Worm (Caenorhabditis elegans) whole organism, L1 larva: ENCODE results near the gene T01C4.8.
A peak's percentile ranks its signal among the peaks of the same experiment; 100 is the strongest.

ENCODE experiments used
- F16B12.6 ChIP-seq: fragments of 150-350 bp; optimal IDR thresholded peaks from 2 replicates; lab custom pipeline; 2014; ENCODE audit warnings: missing biosample characterization, missing genetic modification characterization
- Y116A8C.19 ChIP-seq: sonication (generic microtip); optimal IDR thresholded peaks from 2 replicates; lab custom pipeline; 2016; ENCODE audit warnings: missing compliant biosample characterization, missing genetic modification characterization, borderline replicate concordance
- alr-1 ChIP-seq: fragments of 200-800 bp; sonication (Bioruptor generic); optimal IDR thresholded peaks from 2 replicates; lab custom pipeline; 2018; ENCODE audit warnings: borderline replicate concordance, mild to moderate bottlenecking, missing genetic modification characterization, missing compliant biosample characterization
- aly-2 ChIP-seq: fragments of 150-350 bp; optimal IDR thresholded peaks from 2 replicates; lab custom pipeline; 2014; ENCODE audit warnings: missing biosample characterization, missing genetic modification characterization
- ama-1 ChIP-seq: fragments of 150-350 bp; optimal IDR thresholded peaks from 2 replicates; lab custom pipeline; 2014
- ceh-90 ChIP-seq: sonication (generic microtip); optimal IDR thresholded peaks from 2 replicates; lab custom pipeline; 2016; ENCODE audit warnings: missing genetic modification characterization, missing compliant biosample characterization
- dsc-1 ChIP-seq: sonication (generic microtip); optimal IDR thresholded peaks from 2 replicates; lab custom pipeline; 2016; ENCODE audit warnings: mild to moderate bottlenecking, missing genetic modification characterization, missing compliant biosample characterization
- efl-1 ChIP-seq, 4 experiments: fragments of 150-350 bp; optimal IDR thresholded peaks in 3 of 4; peaks in 1 of 4; 1 replicate in 1 of 4; 2 replicates in 3 of 4; lab custom pipeline; 2014; ENCODE audit warnings: missing biosample characterization in 2 of 4, missing genetic modification characterization in 2 of 4, missing genetic modification reagents in 2 of 4
- egl-13 ChIP-seq: sonication (generic microtip); optimal IDR thresholded peaks from 2 replicates; lab custom pipeline; 2016; ENCODE audit warnings: missing genotype, missing genetic modification reagents, missing genetic modification characterization, missing compliant biosample characterization
- egl-27 ChIP-seq, 2 experiments: fragments of 150-350 bp in 1 of 2; sonication (generic microtip); optimal IDR thresholded peaks; 3 replicates each; lab custom pipeline; 2017 to 2018; ENCODE audit warnings: missing biosample characterization in 2 of 2, missing genetic modification characterization in 2 of 2, missing genetic modification reagents in 2 of 2
- elt-2 ChIP-seq: sonication (generic microtip); optimal IDR thresholded peaks from 2 replicates; lab custom pipeline; 2016; ENCODE audit warnings: missing genetic modification characterization, mild to moderate bottlenecking, inconsistent platforms, missing compliant biosample characterization, missing genetic modification reagents
- elt-3 ChIP-seq, 6 experiments: fragments of 150-350 bp in 1 of 6; sonication (generic microtip); optimal IDR thresholded peaks; 2 replicates each; lab custom pipeline; 2017 to 2018; ENCODE audit warnings: missing biosample characterization in 6 of 6, missing genetic modification characterization in 6 of 6, inconsistent platforms in 1 of 6
- fkh-10 ChIP-seq: sonication (generic microtip); optimal IDR thresholded peaks from 2 replicates; lab custom pipeline; 2017; ENCODE audit warnings: missing biosample characterization, missing genetic modification reagents, missing genetic modification characterization
- fkh-4 ChIP-seq: sonication (generic microtip); optimal IDR thresholded peaks from 2 replicates; lab custom pipeline; 2016; ENCODE audit warnings: missing compliant biosample characterization, missing genetic modification characterization, borderline replicate concordance
- grh-1 ChIP-seq: fragments of 200-800 bp; sonication (Bioruptor generic); IDR thresholded peaks from 2 replicates; pipeline ENCODE4 v1.3.6; 2022; ENCODE audit warnings: missing genetic modification reagents, missing genetic modification characterization, missing compliant biosample characterization
- hlh-17 ChIP-seq: fragments of 200-800 bp; sonication (Bioruptor generic); optimal IDR thresholded peaks from 2 replicates; lab custom pipeline; 2018; ENCODE audit warnings: missing genetic modification characterization, mild to moderate bottlenecking, missing compliant biosample characterization, moderate library complexity, borderline replicate concordance
- isw-1 ChIP-seq: fragments of 200-800 bp; sonication (Bioruptor generic); IDR thresholded peaks from 2 replicates; pipeline ENCODE4 v1.3.6; 2022; ENCODE audit warnings: missing genetic modification characterization, missing compliant biosample characterization
- jun-1 ChIP-seq: fragments of 150-350 bp; optimal IDR thresholded peaks from 2 replicates; lab custom pipeline; 2014; ENCODE audit warnings: missing biosample characterization, missing genetic modification reagents, missing genetic modification characterization
- lin-14 ChIP-seq: fragments of 200-800 bp; sonication (Bioruptor generic); optimal IDR thresholded peaks from 2 replicates; lab custom pipeline; 2018; ENCODE audit warnings: mild to moderate bottlenecking, missing genetic modification characterization, moderate library complexity, missing compliant biosample characterization
- lin-39 ChIP-seq: fragments of 150-350 bp; optimal IDR thresholded peaks from 2 replicates; lab custom pipeline; 2014; ENCODE audit warnings: missing biosample characterization, missing genetic modification reagents, missing genetic modification characterization
- lir-3 ChIP-seq: sonication (generic microtip); optimal IDR thresholded peaks from 2 replicates; lab custom pipeline; 2016; ENCODE audit warnings: mild to moderate bottlenecking, missing genetic modification characterization, moderate library complexity, missing compliant biosample characterization; ENCODE audit not compliant: poor library complexity
- lsy-2 ChIP-seq, 2 experiments: fragments of 150-350 bp; optimal IDR thresholded peaks; 2 replicates each; lab custom pipeline; 2014; ENCODE audit warnings: missing biosample characterization in 2 of 2, missing genetic modification characterization in 2 of 2
- mdl-1 ChIP-seq, 2 experiments: fragments of 150-350 bp; optimal IDR thresholded peaks; 2 replicates each; lab custom pipeline; 2014 to 2017; ENCODE audit warnings: missing biosample characterization in 2 of 2, missing genetic modification characterization in 2 of 2, inconsistent platforms in 1 of 2
- mep-1 ChIP-seq: fragments of 150-350 bp; optimal IDR thresholded peaks from 2 replicates; lab custom pipeline; 2014; ENCODE audit warnings: missing biosample characterization, missing genetic modification characterization
- nhr-12 ChIP-seq: sonication (generic microtip); optimal IDR thresholded peaks from 2 replicates; lab custom pipeline; 2017; ENCODE audit warnings: missing biosample characterization, missing genetic modification characterization
- nhr-20 ChIP-seq: sonication (generic microtip); optimal IDR thresholded peaks from 2 replicates; lab custom pipeline; 2016; ENCODE audit warnings: mild to moderate bottlenecking, missing genetic modification characterization, missing compliant biosample characterization
- nhr-28 ChIP-seq: fragments of 150-350 bp; optimal IDR thresholded peaks from 2 replicates; lab custom pipeline; 2014; ENCODE audit warnings: missing biosample characterization, missing genetic modification characterization
- nhr-71 ChIP-seq: sonication (generic microtip); optimal IDR thresholded peaks from 2 replicates; lab custom pipeline; 2016; ENCODE audit warnings: mild to moderate bottlenecking, missing genetic modification characterization, moderate library complexity, missing compliant biosample characterization
- nhr-84 ChIP-seq: sonication (generic microtip); optimal IDR thresholded peaks from 2 replicates; lab custom pipeline; 2017; ENCODE audit warnings: missing biosample characterization, missing genetic modification characterization
- nhr-85 ChIP-seq: sonication (generic microtip); peaks from one replicate; lab custom pipeline; 2016; ENCODE audit warnings: missing genetic modification characterization, inconsistent platforms, missing compliant biosample characterization
- sptf-1 ChIP-seq: fragments of 150-350 bp; optimal IDR thresholded peaks from 2 replicates; lab custom pipeline; 2014; ENCODE audit warnings: missing biosample characterization, missing genetic modification characterization
- vab-15 ChIP-seq: sonication (generic microtip); optimal IDR thresholded peaks from 2 replicates; lab custom pipeline; 2017; ENCODE audit warnings: missing genotype, mild to moderate bottlenecking, missing genetic modification characterization, missing compliant biosample characterization
- zip-4 ChIP-seq: fragments of 200-800 bp; sonication (Bioruptor generic); optimal IDR thresholded peaks from 2 replicates; lab custom pipeline; 2018; ENCODE audit warnings: mild to moderate bottlenecking, missing genetic modification characterization, moderate library complexity, missing compliant biosample characterization

The T01C4.8 gene

ce11 chrV:7111276-7111675 lies 18.1 kb downstream of the T01C4.8 start (continued):
- TF ChIP-seq lsy-2 (tag; optimal IDR thresholded peaks at IDR 0.05; lab: Kevin White, UChicago) = peak in 1 of 2 experiments; percentile 23
- TF ChIP-seq, all 84 proteins: peak for 7

DNA sequence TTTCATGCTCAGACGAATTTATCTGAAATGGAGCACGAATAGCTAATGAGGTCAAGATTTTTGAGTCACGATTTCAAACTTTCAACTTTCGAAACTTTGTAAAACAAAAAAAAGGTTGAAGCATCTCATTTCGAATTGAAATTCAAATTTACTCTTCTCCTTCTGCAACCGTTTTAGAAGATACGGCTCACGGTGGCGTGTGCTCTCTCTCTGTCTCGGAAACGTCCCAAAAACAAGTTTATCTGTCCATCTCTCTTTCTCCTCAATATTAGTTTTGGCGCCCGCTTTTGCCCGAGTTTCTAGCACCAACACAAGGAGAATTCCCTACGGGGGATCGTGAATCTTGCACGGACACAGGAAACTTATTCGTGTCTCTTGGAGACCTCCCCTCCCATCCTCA lies 19.0 kb downstream of the T01C4.8 start:
- TF ChIP-seq fkh-10 = peak; percentile 55
- TF ChIP-seq mdl-1 (tag; optimal IDR thresholded peaks at IDR 0.05; lab: Kevin White, UChicago) = no peak
- no peak for TF ChIP-seq jun-1 (tag; lab: Kevin White, UChicago)
- no peak for TF ChIP-seq nhr-12 (tag; lab: Kevin White, UChicago)
- no peak for TF ChIP-seq zip-4 (GFP tag; lab: Kevin White, UChicago)
- peak; percentile 26 for TF ChIP-seq lin-14 (GFP tag; lab: Kevin White, UChicago)
- no peak for TF ChIP-seq egl-13 (tag; lab: Kevin White, UChicago)

- no peak for TF ChIP-seq mep-1 (tag; lab: Kevin White, UChicago)
- no peak for TF ChIP-seq lir-3 (tag; lab: Kevin White, UChicago)
- TF ChIP-seq isw-1 (GFP tag; lab: Robert Waterston, UW) = no peak
- TF ChIP-seq aly-2 (tag; lab: Kevin White, UChicago) = no peak
- TF ChIP-seq ceh-90 (tag; lab: Kevin White, UChicago) = no peak
- peak; percentile 60 for TF ChIP-seq fkh-10
- peak; percentile 44 for TF ChIP-seq lin-14 (GFP tag; lab: Kevin White, UChicago)
- TF ChIP-seq, all 84 proteins: peak for 2
Measured at ce11 chrV:7106499-7107152, 22.7 kb downstream of the T01C4.8 start.

- no peak for TF ChIP-seq nhr-84 (tag; lab: Kevin White, UChicago)
- TF ChIP-seq ama-1 (lab: Kevin White, UChicago) = no peak
- TF ChIP-seq grh-1 (GFP tag; lab: Robert Waterston, UW) = no peak
- TF ChIP-seq, all 84 proteins: peak for 0
Measured at ce11 chrV:7103247-7103646, 26.1 kb downstream of the T01C4.8 start, which contains the start of gene odr-2. TSS of gene odr-2 (plus strand) at chrV:7103547.

DNA sequence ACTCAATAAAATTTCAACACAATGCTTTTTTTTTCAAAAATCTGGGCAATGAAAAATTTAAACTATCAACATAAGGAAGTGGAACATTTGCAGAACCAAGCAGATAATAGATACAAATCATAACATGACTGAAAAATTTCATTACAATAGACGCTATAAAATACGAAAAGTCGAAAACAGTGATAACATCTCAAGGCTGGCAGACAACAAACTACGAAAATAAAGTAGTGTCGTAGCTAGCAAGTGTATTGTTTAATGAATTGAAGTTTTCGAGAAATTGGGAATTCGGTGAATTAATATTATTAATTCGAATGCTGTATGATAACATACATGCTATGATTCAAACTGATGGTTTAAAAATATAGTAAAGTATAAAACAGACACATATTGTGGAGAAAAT lies 32.5 kb downstream of the T01C4.8 start:
- TF ChIP-seq efl-1 (optimal IDR thresholded peaks at IDR 0.05; lab: Kevin White, UChicago) (no peak), efl-1 (GFP tag; optimal IDR thresholded peaks at IDR 0.05 in 1 of 2; lab: Kevin White, UChicago) (peak in 1 of 2 experiments; percentile 6), lsy-2 (tag; optimal IDR thresholded peaks at IDR 0.05; lab: Kevin White, UChicago) (no peak), nhr-28 (tag; lab: Kevin White, UChicago) (no peak)

ce11 chrV:7096129-7096730 lies 33.1 kb downstream of the T01C4.8 start:
- no peak for TF ChIP-seq efl-1 (optimal IDR thresholded peaks at IDR 0.05; lab: Kevin White, UChicago)
- TF ChIP-seq efl-1 (GFP tag; optimal IDR thresholded peaks at IDR 0.05 in 1 of 2; lab: Kevin White, UChicago) = peak in 1 of 2 experiments; percentile 91
- TF ChIP-seq egl-27 (tag; optimal IDR thresholded peaks at IDR 0.05; lab: Kevin White, UChicago) = no peak

ce11 chrV:7095254-7095990 lies 33.9 kb downstream of the T01C4.8 start:
- no peak for TF ChIP-seq F16B12.6
- TF ChIP-seq nhr-71 (tag; lab: Kevin White, UChicago) = peak; percentile 19
- TF ChIP-seq Y116A8C.19 = no peak
- TF ChIP-seq elt-2 (tag; lab: Kevin White, UChicago) = peak; percentile 67
- TF ChIP-seq dsc-1 (tag; lab: Kevin White, UChicago) = peak; percentile 14
- peak; percentile 71 for TF ChIP-seq nhr-85 (tag; lab: Kevin White, UChicago)
- no peak for TF ChIP-seq lin-39 (tag; lab: Kevin White, UChicago)
- TF ChIP-seq hlh-17 (GFP tag; lab: Kevin White, UChicago) = no peak
- no peak for TF ChIP-seq alr-1 (tag; lab: Kevin White, UChicago)
- TF ChIP-seq fkh-4 (tag; lab: Kevin White, UChicago) = no peak
- TF ChIP-seq elt-3 (tag; optimal IDR thresholded peaks at IDR 0.05; lab: Kevin White, UChicago) = no peak
- no peak for TF ChIP-seq nhr-12 (tag; lab: Kevin White, UChicago)
- TF ChIP-seq nhr-20 = peak; percentile 51
- no peak for TF ChIP-seq egl-27 (tag; optimal IDR thresholded peaks at IDR 0.05; lab: Kevin White, UChicago)
- no peak for TF ChIP-seq vab-15 (tag; lab: Kevin White, UChicago)
- TF ChIP-seq sptf-1 = no peak
- TF ChIP-seq lin-14 (GFP tag; lab: Kevin White, UChicago) = peak; percentile 15
- TF ChIP-seq, all 84 proteins: peak for 6
